Fruit fly (Drosophila melanogaster) whole organism, adult: Measurements from ENCODE around the gene CG1440.

Experiments used
- CG11617 ChIP-seq: fragments of 200-800 bp; sonication (Bioruptor generic); optimal IDR thresholded peaks from 2 replicates; lab custom pipeline; 2017; ENCODE audit warnings: mild to moderate bottlenecking, missing biosample characterization, missing genetic modification reagents, missing genetic modification characterization
- CG12768 ChIP-seq: fragments of 200-800 bp; sonication (Bioruptor generic); optimal IDR thresholded peaks from 2 replicates; lab custom pipeline; 2017; ENCODE audit warnings: missing biosample characterization, missing genetic modification characterization, mild to moderate bottlenecking, moderate library complexity, missing genetic modification reagents
- CG14711 ChIP-seq: fragments of 200-800 bp; sonication (Bioruptor generic); optimal IDR thresholded peaks from 2 replicates; lab custom pipeline; 2018; ENCODE audit warnings: missing biosample characterization, mild to moderate bottlenecking, missing genetic modification characterization, moderate library complexity
- CG1620 ChIP-seq: fragments of 200-800 bp; sonication (Bioruptor generic); optimal IDR thresholded peaks from 2 replicates; lab custom pipeline; 2016; ENCODE audit warnings: missing biosample characterization, missing genetic modification characterization
- CG33017 ChIP-seq: fragments of 200-800 bp; sonication (Bioruptor generic); optimal IDR thresholded peaks from 2 replicates; lab custom pipeline; 2018; ENCODE audit warnings: missing biosample characterization, mild to moderate bottlenecking, missing genetic modification characterization, moderate library complexity
- CG5204 ChIP-seq: fragments of 200-800 bp; sonication (Bioruptor generic); optimal IDR thresholded peaks from 2 replicates; lab custom pipeline; 2016; ENCODE audit warnings: missing biosample characterization, missing genetic modification characterization
- CG7045 ChIP-seq: fragments of 200-800 bp; sonication (Bioruptor generic); optimal IDR thresholded peaks from 2 replicates; lab custom pipeline; 2017; ENCODE audit warnings: missing biosample characterization, mild to moderate bottlenecking, missing genetic modification characterization
- CG7101 ChIP-seq: fragments of 200-800 bp; sonication (Bioruptor generic); optimal IDR thresholded peaks from 2 replicates; lab custom pipeline; 2018; ENCODE audit warnings: missing biosample characterization, mild to moderate bottlenecking, missing genetic modification characterization, moderate library complexity
- Clk ChIP-seq: fragments of 200-800 bp; sonication (Bioruptor generic); optimal IDR thresholded peaks from 2 replicates; lab custom pipeline; 2017; ENCODE audit warnings: missing biosample characterization, missing genetic modification characterization
- Crg-1 ChIP-seq: fragments of 200-800 bp; sonication (Bioruptor generic); optimal IDR thresholded peaks from 2 replicates; lab custom pipeline; 2016; ENCODE audit warnings: missing biosample characterization, missing genetic modification characterization
- Hr96 ChIP-seq: fragments of 200-800 bp; sonication (Bioruptor generic); optimal IDR thresholded peaks from 2 replicates; lab custom pipeline; 2016; ENCODE audit warnings: missing biosample characterization, missing genetic modification characterization
- Mnt ChIP-seq: fragments of 200-800 bp; sonication (Bioruptor generic); optimal IDR thresholded peaks from 2 replicates; lab custom pipeline; 2016; ENCODE audit warnings: missing biosample characterization, mild to moderate bottlenecking, missing genetic modification characterization
- bab1 ChIP-seq: fragments of 200-800 bp; sonication (Bioruptor generic); optimal IDR thresholded peaks from 3 replicates; lab custom pipeline; 2019; ENCODE audit warnings: missing biosample characterization, mild to moderate bottlenecking, missing genetic modification characterization, moderate library complexity
- cic ChIP-seq: fragments of 200-800 bp; sonication (Bioruptor generic); optimal IDR thresholded peaks from 2 replicates; lab custom pipeline; 2017; ENCODE audit warnings: missing biosample characterization, mild to moderate bottlenecking, missing genetic modification characterization, moderate library complexity
- cnc ChIP-seq, 2 experiments: fragments of >200 bp; optimal IDR thresholded peaks; 2 replicates each; lab custom pipeline; 2017
- kay ChIP-seq: fragments of 200-800 bp; sonication (Bioruptor generic); peaks from one replicate; lab custom pipeline; 2016; ENCODE audit warnings: missing biosample characterization, missing genetic modification characterization, borderline replicate concordance
- ovo ChIP-seq: fragments of 200-800 bp; sonication (Bioruptor generic); optimal IDR thresholded peaks from 2 replicates; lab custom pipeline; 2016; ENCODE audit warnings: missing biosample characterization, missing genetic modification characterization
- pad ChIP-seq: fragments of 200-800 bp; sonication (Bioruptor generic); optimal IDR thresholded peaks from 3 replicates; lab custom pipeline; 2017; ENCODE audit warnings: missing biosample characterization, missing genetic modification characterization, mild to moderate bottlenecking, moderate library complexity, missing genetic modification reagents
- tj ChIP-seq: fragments of 200-800 bp; sonication (Bioruptor generic); optimal IDR thresholded peaks from 3 replicates; lab custom pipeline; 2017; ENCODE audit warnings: missing biosample characterization, mild to moderate bottlenecking, missing genetic modification characterization, moderate library complexity
- toe ChIP-seq: fragments of 200-800 bp; sonication (Bioruptor generic); optimal IDR thresholded peaks from 2 replicates; lab custom pipeline; 2016; ENCODE audit warnings: missing biosample characterization, missing genetic modification characterization

Gene CG1440

DNA sequence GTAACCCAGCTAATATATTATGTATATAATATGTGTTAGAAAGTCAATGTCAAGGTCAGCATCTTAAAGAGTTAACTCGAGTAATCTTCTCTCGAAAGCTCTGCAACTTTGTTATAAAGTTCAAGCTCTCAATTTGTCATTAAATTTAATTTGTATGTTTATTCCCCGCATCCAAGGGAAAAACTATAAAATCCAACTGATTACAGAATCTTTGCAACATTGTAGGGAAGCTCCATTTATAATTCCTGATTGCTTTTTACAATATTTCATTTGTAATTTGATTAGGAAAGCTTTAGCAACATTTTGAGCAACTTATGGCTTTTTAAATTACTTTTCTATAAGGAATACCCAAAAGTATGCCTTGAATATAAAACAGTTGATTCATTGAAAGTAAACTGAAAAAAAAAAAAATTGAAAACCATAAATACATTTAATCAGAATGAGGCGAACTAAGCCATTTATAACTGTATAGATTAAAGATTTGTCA lies 29.9 kb downstream of the CG1440 start:
- TF ChIP-seq CG33017 (tag; lab: Kevin White, UChicago) = no peak
- no peak for TF ChIP-seq CG7101 (tag; lab: Kevin White, UChicago)
- TF ChIP-seq bab1 (GFP tag; lab: Kevin White, UChicago) = peak; percentile 32

DNA sequence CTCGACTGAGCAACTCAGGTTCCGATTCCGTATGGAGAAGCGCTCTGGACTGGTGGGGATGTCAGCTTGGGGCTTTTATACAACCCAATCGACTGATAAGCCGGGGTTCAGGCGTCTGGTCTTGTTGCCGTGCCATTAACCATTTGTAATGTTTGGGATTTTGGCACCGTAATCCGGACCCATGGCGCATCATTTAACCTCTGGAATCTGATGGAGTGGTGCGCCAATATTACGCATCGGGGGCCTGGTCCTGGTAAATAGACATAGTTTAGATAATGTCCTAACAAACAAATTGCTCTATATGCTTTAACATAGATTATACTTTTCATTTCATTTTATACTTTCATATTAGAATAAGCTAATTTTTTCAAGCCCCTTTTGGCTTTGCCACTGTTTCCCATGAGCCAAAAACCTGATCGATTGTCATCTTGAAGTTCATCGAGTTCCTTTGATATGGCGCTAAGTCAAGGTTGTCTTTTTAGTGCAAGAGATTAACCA lies 32.2 kb downstream of the CG1440 start, which contains the start of gene CG12116:
Gene CG12116 (minus strand): TSS at position 51 of the 498 bp plus-strand sequence.
- TF ChIP-seq CG5204 (GFP tag; lab: Kevin White, UChicago) (no peak), bab1 (GFP tag; lab: Kevin White, UChicago) (no peak), CG33017 (tag; lab: Kevin White, UChicago) (no peak), CG12768 (GFP tag; lab: Kevin White, UChicago) (no peak), ovo (no peak), CG7045 (GFP tag; lab: Kevin White, UChicago) (no peak), tj (GFP tag; lab: Kevin White, UChicago) (no peak), Hr96 (GFP tag; lab: Kevin White, UChicago) (no peak), Mnt (GFP tag; lab: Kevin White, UChicago) (no peak), pad (GFP tag; lab: Kevin White, UChicago) (no peak), Crg-1 (GFP tag; lab: Kevin White, UChicago) (no peak), Clk (GFP tag; lab: Kevin White, UChicago) (no peak), kay (no peak), cnc (optimal IDR thresholded peaks at IDR 0.05; lab: Kevin White, UChicago) (no peak), CG14711 (no peak), CG7101 (tag; lab: Kevin White, UChicago) (no peak), cic (GFP tag; lab: Kevin White, UChicago) (no peak), CG11617 (GFP tag; lab: Kevin White, UChicago) (no peak), toe (GFP tag; lab: Kevin White, UChicago) (no peak), CG1620 (GFP tag; lab: Kevin White, UChicago) (no peak)

DNA sequence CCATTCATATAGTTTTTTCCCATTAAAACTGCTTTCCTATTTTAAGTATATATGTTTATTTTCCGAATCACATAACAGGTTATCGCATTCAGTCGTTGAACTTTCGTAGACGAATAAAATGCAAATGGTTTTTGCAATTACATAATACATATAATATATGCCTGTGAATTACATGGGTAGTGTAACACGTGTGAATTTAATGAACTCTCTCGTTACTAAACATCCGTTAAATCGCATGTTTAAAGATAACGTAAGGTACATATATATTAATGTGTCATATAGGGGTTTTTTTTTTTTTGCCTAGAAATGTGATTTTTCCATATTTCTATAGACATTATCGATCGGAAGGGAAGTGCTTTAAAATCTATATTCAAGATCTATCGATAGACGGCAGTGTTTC lies 32.7 kb downstream of the CG1440 start:
- TF ChIP-seq kay (peak; percentile 67), bab1 (GFP tag; lab: Kevin White, UChicago) (no peak)

- no peak for TF ChIP-seq Hr96 (GFP tag; lab: Kevin White, UChicago)
- no peak for TF ChIP-seq CG7101 (tag; lab: Kevin White, UChicago)
- TF ChIP-seq kay = no peak
- TF ChIP-seq CG12768 (GFP tag; lab: Kevin White, UChicago) = no peak
- no peak for TF ChIP-seq cnc (optimal IDR thresholded peaks at IDR 0.05; lab: Kevin White, UChicago)
- TF ChIP-seq Crg-1 (GFP tag; lab: Kevin White, UChicago) = no peak
- no peak for TF ChIP-seq ovo
- no peak for TF ChIP-seq CG14711
- TF ChIP-seq CG1620 (GFP tag; lab: Kevin White, UChicago) = peak; percentile 4
- TF ChIP-seq CG7045 (GFP tag; lab: Kevin White, UChicago) = no peak
- peak; percentile 20 for TF ChIP-seq bab1 (GFP tag; lab: Kevin White, UChicago)
- TF ChIP-seq cic (GFP tag; lab: Kevin White, UChicago) = no peak
- TF ChIP-seq pad (GFP tag; lab: Kevin White, UChicago) = no peak
- TF ChIP-seq Clk (GFP tag; lab: Kevin White, UChicago) = no peak
- no peak for TF ChIP-seq tj (GFP tag; lab: Kevin White, UChicago)
These were observed 33.7 kb downstream of the CG1440 start, which contains the start of gene Cp7Fa for dm6 chrX:8470588-8470987. Gene Cp7Fa, plus strand, starts transcription at chrX:8470888.

DNA sequence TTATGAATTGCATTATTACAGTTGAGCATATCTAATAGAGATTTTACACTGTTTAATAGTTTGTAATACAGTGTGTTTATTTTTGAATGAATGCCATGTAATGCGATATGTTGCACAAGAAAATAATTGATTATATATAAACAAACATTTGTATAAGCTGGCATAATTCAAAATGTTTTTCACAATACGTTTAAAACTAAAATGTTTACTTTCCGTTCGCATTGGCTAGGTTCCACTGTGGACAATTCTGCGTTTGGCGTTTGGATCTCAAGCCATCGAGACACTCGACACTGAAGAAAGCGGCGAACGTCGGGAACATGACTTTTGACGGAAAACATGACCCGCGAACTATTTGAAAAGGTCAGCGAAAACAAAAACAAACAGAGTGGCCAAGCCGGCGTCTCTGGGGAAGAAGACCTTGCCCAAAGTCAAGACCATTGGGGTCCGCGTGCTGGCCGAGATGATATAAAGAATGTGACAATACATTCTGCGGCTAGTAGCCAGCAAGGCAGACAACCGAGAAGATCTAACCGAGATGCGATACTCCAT lies 36.6 kb downstream of the CG1440 start, which contains the start of gene Cp7Fb:
Gene Cp7Fb (plus strand): TSS at position 499 of the 549 bp plus-strand sequence.
- TF ChIP-seq toe (GFP tag; lab: Kevin White, UChicago) (no peak), Crg-1 (GFP tag; lab: Kevin White, UChicago) (peak; percentile 56), CG1620 (GFP tag; lab: Kevin White, UChicago) (peak; percentile 50), CG33017 (tag; lab: Kevin White, UChicago) (no peak), tj (GFP tag; lab: Kevin White, UChicago) (peak; percentile 35), cic (GFP tag; lab: Kevin White, UChicago) (no peak), CG14711 (peak; percentile 35), bab1 (GFP tag; lab: Kevin White, UChicago) (peak; percentile 99), CG7101 (tag; lab: Kevin White, UChicago) (no peak)

dm6 chrX:8475657-8476056 lies 38.8 kb downstream of the CG1440 start:
- no peak for TF ChIP-seq CG33017 (tag; lab: Kevin White, UChicago)
- no peak for TF ChIP-seq CG7101 (tag; lab: Kevin White, UChicago)
- peak; percentile 93 for TF ChIP-seq tj (GFP tag; lab: Kevin White, UChicago)

DNA sequence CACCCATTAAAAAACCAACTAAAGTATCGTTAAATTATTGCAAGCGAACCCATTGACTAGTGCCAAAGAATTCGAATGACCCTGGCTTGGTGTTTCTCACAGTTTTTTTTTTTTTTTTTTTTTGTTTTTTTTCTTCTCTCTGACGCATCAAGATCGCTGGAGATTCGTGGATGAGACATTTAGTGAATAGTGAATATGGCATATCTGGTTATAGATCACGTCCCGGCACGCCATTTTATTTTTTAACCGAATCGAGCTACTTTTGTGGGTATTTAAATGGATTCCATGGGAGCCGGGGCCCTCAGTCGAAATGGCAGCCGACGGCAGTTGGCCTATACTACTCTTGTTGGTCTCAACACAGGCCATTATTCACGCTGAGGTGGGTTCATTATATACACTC lies 40.0 kb downstream of the CG1440 start, which contains the start of gene Cp7Fc:
Gene Cp7Fc (plus strand): TSS at position 301 of the 400 bp plus-strand sequence.
- TF ChIP-seq CG7045 (GFP tag; lab: Kevin White, UChicago) (no peak), CG7101 (tag; lab: Kevin White, UChicago) (no peak), cic (GFP tag; lab: Kevin White, UChicago) (no peak), ovo (no peak), CG1620 (GFP tag; lab: Kevin White, UChicago) (no peak), Crg-1 (GFP tag; lab: Kevin White, UChicago) (peak; percentile 8), bab1 (GFP tag; lab: Kevin White, UChicago) (peak; percentile 16)
